Worm (Caenorhabditis elegans) whole organism, L2 larva: Measurements from ENCODE around the gene ZK353.3.

Experiments
- C34F6.9 ChIP-seq: fragments of 150-350 bp; optimal IDR thresholded peaks from 2 replicates; lab custom pipeline; 2014; ENCODE audit warnings: missing biosample characterization, missing genetic modification characterization
- F13H6.1 ChIP-seq: sonication (generic microtip); optimal IDR thresholded peaks from 2 replicates; lab custom pipeline; 2016; ENCODE audit warnings: missing genetic modification characterization, missing compliant biosample characterization
- R02D3.7 ChIP-seq: fragments of 150-350 bp; optimal IDR thresholded peaks from 2 replicates; lab custom pipeline; 2014; ENCODE audit warnings: missing biosample characterization, missing genetic modification characterization
- Y55F3AM.14 ChIP-seq: fragments of 200-800 bp; sonication (Bioruptor generic); optimal IDR thresholded peaks from 2 replicates; lab custom pipeline; 2018; ENCODE audit warnings: mild to moderate bottlenecking, missing genetic modification characterization, missing compliant biosample characterization
- ZK546.5 ChIP-seq: sonication (generic microtip); optimal IDR thresholded peaks from 2 replicates; lab custom pipeline; 2017; ENCODE audit warnings: missing biosample characterization, missing genetic modification characterization
- alr-1 ChIP-seq: fragments of 150-350 bp; optimal IDR thresholded peaks from 2 replicates; lab custom pipeline; 2014; ENCODE audit warnings: missing biosample characterization, missing genetic modification characterization
- aly-2 ChIP-seq: fragments of 150-350 bp; optimal IDR thresholded peaks from 2 replicates; lab custom pipeline; 2014; ENCODE audit warnings: missing biosample characterization, missing genetic modification characterization
- ama-1 ChIP-seq: fragments of 150-350 bp; optimal IDR thresholded peaks from 2 replicates; lab custom pipeline; 2018; ENCODE audit warnings: inconsistent platforms
- blmp-1 ChIP-seq: sonication (generic microtip); optimal IDR thresholded peaks from 2 replicates; lab custom pipeline; 2017; ENCODE audit warnings: missing genetic modification characterization, mild to moderate bottlenecking, missing compliant biosample characterization, antibody characterized with exemption, moderate library complexity; ENCODE audit not compliant: insufficient read depth
- ceh-16 ChIP-seq: fragments of 150-350 bp; optimal IDR thresholded peaks from 2 replicates; lab custom pipeline; 2014; ENCODE audit warnings: missing biosample characterization, missing genetic modification characterization
- ceh-82 ChIP-seq: fragments of 150-350 bp; optimal IDR thresholded peaks from 2 replicates; lab custom pipeline; 2014; ENCODE audit warnings: missing biosample characterization, missing genetic modification characterization
- crh-2 ChIP-seq: sonication (generic microtip); optimal IDR thresholded peaks from 2 replicates; lab custom pipeline; 2017; ENCODE audit warnings: missing biosample characterization, missing genetic modification characterization
- dmd-4 ChIP-seq: sonication (generic microtip); optimal IDR thresholded peaks from 2 replicates; lab custom pipeline; 2017; ENCODE audit warnings: missing biosample characterization, missing genetic modification characterization
- egl-27 ChIP-seq: sonication (generic microtip); optimal IDR thresholded peaks from 3 replicates; lab custom pipeline; 2017; ENCODE audit warnings: missing biosample characterization, missing genetic modification reagents, missing genetic modification characterization
- elt-1 ChIP-seq: fragments of 150-350 bp; optimal IDR thresholded peaks from 2 replicates; lab custom pipeline; 2014; ENCODE audit warnings: missing biosample characterization, missing genetic modification characterization
- elt-3 ChIP-seq: sonication (generic microtip); optimal IDR thresholded peaks from 2 replicates; lab custom pipeline; 2017; ENCODE audit warnings: missing biosample characterization, missing genetic modification characterization
- fos-1 ChIP-seq: fragments of 150-350 bp; optimal IDR thresholded peaks from 2 replicates; lab custom pipeline; 2014; ENCODE audit warnings: missing biosample characterization, missing genetic modification characterization
- gmeb-1 ChIP-seq: fragments of 150-350 bp; optimal IDR thresholded peaks from 2 replicates; lab custom pipeline; 2014; ENCODE audit warnings: missing biosample characterization, missing genetic modification characterization
- lin-11 ChIP-seq: fragments of 150-350 bp; sonication (generic microtip); optimal IDR thresholded peaks from 2 replicates; lab custom pipeline; 2014; ENCODE audit warnings: missing biosample characterization, missing genetic modification characterization, inconsistent platforms, mixed read lengths
- lin-13 ChIP-seq: fragments of 150-350 bp; optimal IDR thresholded peaks from 2 replicates; lab custom pipeline; 2014; ENCODE audit warnings: missing biosample characterization, missing genetic modification reagents, missing genetic modification characterization
- lin-39 ChIP-seq: fragments of 150-350 bp; optimal IDR thresholded peaks from 2 replicates; lab custom pipeline; 2014; ENCODE audit warnings: missing biosample characterization, missing genetic modification reagents, missing genetic modification characterization
- lsy-2 ChIP-seq, 2 experiments: fragments of 150-350 bp in 1 of 2; sonication (generic microtip) in 1 of 2; optimal IDR thresholded peaks; 2 replicates each; lab custom pipeline; 2014 to 2017; ENCODE audit warnings: missing biosample characterization in 2 of 2, missing genetic modification characterization in 2 of 2
- mbf-1 ChIP-seq: sonication (generic microtip); optimal IDR thresholded peaks from 2 replicates; lab custom pipeline; 2017; ENCODE audit warnings: missing biosample characterization, missing genetic modification characterization
- mdl-1 ChIP-seq, 2 experiments: fragments of 150-350 bp in 1 of 2; sonication (generic microtip) in 1 of 2; optimal IDR thresholded peaks; 2 replicates each; lab custom pipeline; 2017; ENCODE audit warnings: missing biosample characterization in 2 of 2, missing genetic modification characterization in 2 of 2
- nhr-10 ChIP-seq: sonication (generic microtip); optimal IDR thresholded peaks from 2 replicates; lab custom pipeline; 2017; ENCODE audit warnings: missing biosample characterization, missing genetic modification characterization
- nhr-11 ChIP-seq: fragments of 150-350 bp; optimal IDR thresholded peaks from 2 replicates; lab custom pipeline; 2014; ENCODE audit warnings: missing biosample characterization, missing genetic modification characterization
- nhr-12 ChIP-seq: fragments of 150-350 bp; optimal IDR thresholded peaks from 2 replicates; lab custom pipeline; 2014; ENCODE audit warnings: missing biosample characterization, missing genetic modification characterization
- nhr-129 ChIP-seq: fragments of 150-350 bp; optimal IDR thresholded peaks from 2 replicates; lab custom pipeline; 2014; ENCODE audit warnings: missing biosample characterization, missing genetic modification characterization
- nhr-23 ChIP-seq: fragments of 150-350 bp; optimal IDR thresholded peaks from 2 replicates; lab custom pipeline; 2014; ENCODE audit warnings: missing biosample characterization, missing genetic modification reagents, missing genetic modification characterization
- nhr-237 ChIP-seq: fragments of 150-350 bp; optimal IDR thresholded peaks from 2 replicates; lab custom pipeline; 2014; ENCODE audit warnings: missing biosample characterization, missing genetic modification characterization
- nhr-25 ChIP-seq: fragments of 150-350 bp; sonication (generic microtip); optimal IDR thresholded peaks from 3 replicates; lab custom pipeline; 2014; ENCODE audit warnings: missing biosample characterization, missing genetic modification characterization
- nhr-6 ChIP-seq: fragments of 150-350 bp; optimal IDR thresholded peaks from 2 replicates; lab custom pipeline; 2014; ENCODE audit warnings: missing biosample characterization, missing genetic modification characterization
- nhr-77 ChIP-seq: fragments of 150-350 bp; optimal IDR thresholded peaks from 2 replicates; lab custom pipeline; 2014; ENCODE audit warnings: missing biosample characterization, missing genetic modification characterization
- peb-1 ChIP-seq: fragments of 150-350 bp; optimal IDR thresholded peaks from 2 replicates; lab custom pipeline; 2014; ENCODE audit warnings: missing biosample characterization, missing genetic modification characterization
- sem-4 ChIP-seq: fragments of 150-350 bp; optimal IDR thresholded peaks from 2 replicates; lab custom pipeline; 2014; ENCODE audit warnings: missing biosample characterization, missing genetic modification reagents, missing genetic modification characterization
- skn-1 ChIP-seq: sonication (generic microtip); optimal IDR thresholded peaks from 2 replicates; lab custom pipeline; 2017; ENCODE audit warnings: missing biosample characterization, missing genetic modification characterization
- sma-3 ChIP-seq: sonication (generic microtip); optimal IDR thresholded peaks from 2 replicates; lab custom pipeline; 2016; ENCODE audit warnings: missing genetic modification reagents, missing genetic modification characterization, missing compliant biosample characterization
- sma-9 ChIP-seq, 2 experiments: fragments of 150-350 bp in 1 of 2; sonication (generic microtip) in 1 of 2; optimal IDR thresholded peaks; 2 replicates each; lab custom pipeline; 2014 to 2016; ENCODE audit warnings: missing genetic modification characterization in 2 of 2, mild to moderate bottlenecking in 1 of 2, missing biosample characterization in 1 of 2, missing compliant biosample characterization in 1 of 2, missing genetic modification reagents in 1 of 2, moderate library complexity in 1 of 2
- snpc-4 ChIP-seq: fragments of 150-350 bp; optimal IDR thresholded peaks from 2 replicates; lab custom pipeline; 2014; ENCODE audit warnings: missing biosample characterization, missing genetic modification characterization
- unc-39 ChIP-seq: fragments of 150-350 bp; optimal IDR thresholded peaks from 2 replicates; lab custom pipeline; 2014; ENCODE audit warnings: missing biosample characterization, missing genetic modification characterization
- unc-55 ChIP-seq: fragments of 150-350 bp; sonication (generic microtip); optimal IDR thresholded peaks from 3 replicates; lab custom pipeline; 2014; ENCODE audit warnings: missing biosample characterization, missing genetic modification reagents, missing genetic modification characterization
- zag-1 ChIP-seq: fragments of 150-350 bp; optimal IDR thresholded peaks from 2 replicates; lab custom pipeline; 2014; ENCODE audit warnings: missing biosample characterization, missing genetic modification characterization
- ztf-1 ChIP-seq: fragments of 200-800 bp; sonication (Bioruptor generic); conservative IDR thresholded peaks from 2 replicates; pipeline ENCODE4 v1.3.6; 2022; ENCODE audit warnings: missing genetic modification characterization, missing compliant biosample characterization
- ztf-11 ChIP-seq: sonication (generic microtip); optimal IDR thresholded peaks from 2 replicates; lab custom pipeline; 2017; ENCODE audit warnings: missing biosample characterization, missing genetic modification characterization
- ztf-4 ChIP-seq: fragments of 150-350 bp; optimal IDR thresholded peaks from 2 replicates; lab custom pipeline; 2014; ENCODE audit warnings: missing biosample characterization, missing genetic modification characterization

The ZK353.3 gene

ce11 chrIII:8417192-8417967 is 21.6 kb downstream of the ZK353.3 start (continued):
- TF ChIP-seq gmeb-1 (peak; percentile 73), ceh-82 (peak; percentile 49), lin-39 (tag; lab: Kevin White, UChicago) (peak; percentile 90), C34F6.9 (tag; lab: Kevin White, UChicago) (peak; percentile 93), elt-1 (tag; lab: Kevin White, UChicago) (no peak), crh-2 (tag; lab: Kevin White, UChicago) (peak; percentile 96), ama-1 (lab: Kevin White, UChicago) (no peak), unc-39 (tag; lab: Kevin White, UChicago) (no peak), R02D3.7 (tag; lab: Kevin White, UChicago) (peak; percentile 59)

ce11 chrIII:8417968-8418267 is 22.1 kb downstream of the ZK353.3 start, which contains the start of gene sor-1:
Gene sor-1 (plus strand): TSS chrIII:8418168.
- TF ChIP-seq aly-2 (tag; lab: Kevin White, UChicago) (no peak), ztf-1 (GFP tag; lab: Robert Waterston, UW) (no peak), ama-1 (lab: Kevin White, UChicago) (no peak), crh-2 (tag; lab: Kevin White, UChicago) (no peak), dmd-4 (tag; lab: Kevin White, UChicago) (no peak), Y55F3AM.14 (GFP tag; lab: Kevin White, UChicago) (no peak), nhr-25 (tag; lab: Kevin White, UChicago) (no peak), peb-1 (tag; lab: Kevin White, UChicago) (no peak), zag-1 (tag; lab: Kevin White, UChicago) (no peak), nhr-129 (tag; lab: Kevin White, UChicago) (no peak)

DNA sequence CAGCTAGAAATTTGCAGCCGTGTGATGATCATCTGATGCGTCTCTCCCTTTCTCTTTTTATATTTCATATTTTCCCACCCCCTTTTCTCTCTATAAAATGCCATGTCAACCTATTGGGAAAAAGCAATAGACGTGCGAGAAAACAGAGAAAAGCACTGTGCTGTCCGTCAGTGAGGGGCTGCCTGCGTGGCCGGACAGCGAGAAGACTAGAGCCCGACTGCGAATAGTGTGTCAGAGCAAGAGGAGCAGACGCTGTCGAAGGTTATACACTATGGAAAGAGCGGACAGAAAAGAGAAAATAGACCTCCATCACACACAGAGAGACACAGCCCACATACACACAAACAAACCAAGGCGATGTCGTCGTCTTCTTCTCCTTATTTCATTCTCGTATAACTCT is 29.3 kb downstream of the ZK353.3 start:
- no peak for TF ChIP-seq Y55F3AM.14 (GFP tag; lab: Kevin White, UChicago)
- no peak for TF ChIP-seq ztf-4 (tag; lab: Kevin White, UChicago)
- TF ChIP-seq snpc-4 = no peak
- TF ChIP-seq blmp-1 (tag; lab: Kevin White, UChicago) = peak; percentile 55
- TF ChIP-seq nhr-12 = no peak
- TF ChIP-seq elt-1 (tag; lab: Kevin White, UChicago) = no peak
- no peak for TF ChIP-seq egl-27 (tag; lab: Kevin White, UChicago)
- TF ChIP-seq lin-13 (GFP tag; lab: Kevin White, UChicago) = no peak
- TF ChIP-seq ztf-1 (GFP tag; lab: Robert Waterston, UW) = no peak
- TF ChIP-seq nhr-25 (tag; lab: Kevin White, UChicago) = peak; percentile 74
- peak; percentile 59 for TF ChIP-seq fos-1 (tag; lab: Kevin White, UChicago)
- peak; percentile 76 for TF ChIP-seq F13H6.1 (tag; lab: Kevin White, UChicago)
- TF ChIP-seq ZK546.5 (tag; lab: Kevin White, UChicago) = no peak
- TF ChIP-seq ceh-82 = no peak
- no peak for TF ChIP-seq nhr-10 (tag; lab: Kevin White, UChicago)
- TF ChIP-seq ceh-16 (tag; lab: Kevin White, UChicago) = no peak
- peak; percentile 5 for TF ChIP-seq skn-1
- TF ChIP-seq ztf-11 = no peak
- peak in 1 of 2 experiments; percentile 13 for TF ChIP-seq mdl-1 (tag; optimal IDR thresholded peaks at IDR 0.05; lab: Kevin White, UChicago)
- no peak for TF ChIP-seq nhr-23
- TF ChIP-seq crh-2 (tag; lab: Kevin White, UChicago) = peak; percentile 93
- peak; percentile 82 for TF ChIP-seq nhr-129 (tag; lab: Kevin White, UChicago)
- TF ChIP-seq mbf-1 = no peak
- TF ChIP-seq elt-3 (tag; lab: Kevin White, UChicago) = no peak
- no peak for TF ChIP-seq sem-4 (tag; lab: Kevin White, UChicago)
- no peak for TF ChIP-seq nhr-11 (tag; lab: Kevin White, UChicago)
- TF ChIP-seq lin-11 (tag; lab: Kevin White, UChicago) = peak; percentile 47
- no peak for TF ChIP-seq nhr-77 (tag; lab: Kevin White, UChicago)
- no peak for TF ChIP-seq lin-39 (tag; lab: Kevin White, UChicago)
- TF ChIP-seq peb-1 (tag; lab: Kevin White, UChicago) = no peak
- TF ChIP-seq nhr-237 (tag; lab: Kevin White, UChicago) = no peak
- TF ChIP-seq nhr-6 (tag; lab: Kevin White, UChicago) = no peak
- TF ChIP-seq ama-1 (lab: Kevin White, UChicago) = no peak
- no peak for TF ChIP-seq alr-1 (tag; lab: Kevin White, UChicago)
- peak; percentile 56 for TF ChIP-seq unc-55 (GFP tag; lab: Kevin White, UChicago)
- peak; percentile 52 for TF ChIP-seq sma-3 (GFP tag; lab: Kevin White, UChicago)
- TF ChIP-seq sma-9 (GFP tag; optimal IDR thresholded peaks at IDR 0.05; lab: Kevin White, UChicago) = peak; percentile 36
- no peak for TF ChIP-seq sma-9 (tag; optimal IDR thresholded peaks at IDR 0.05; lab: Kevin White, UChicago)
- no peak for TF ChIP-seq unc-39 (tag; lab: Kevin White, UChicago)
- TF ChIP-seq C34F6.9 (tag; lab: Kevin White, UChicago) = peak; percentile 79
- TF ChIP-seq lsy-2 (tag; optimal IDR thresholded peaks at IDR 0.05; lab: Kevin White, UChicago) = peak; percentile 53 to 83
- no peak for TF ChIP-seq zag-1 (tag; lab: Kevin White, UChicago)
- TF ChIP-seq R02D3.7 (tag; lab: Kevin White, UChicago) = no peak
- TF ChIP-seq aly-2 (tag; lab: Kevin White, UChicago) = no peak
- TF ChIP-seq dmd-4 (tag; lab: Kevin White, UChicago) = no peak
- peak; percentile 60 for TF ChIP-seq gmeb-1
